Fruit fly (Drosophila melanogaster) whole organism, embryonic: ENCODE data around the gene MED28.

Experiments used
- Aef1 ChIP-seq: fragments of 200-800 bp; sonication (Bioruptor generic); IDR thresholded peaks from 3 replicates; pipeline ENCODE4 v1.3.6; 2022; ENCODE audit warnings: missing biosample characterization, missing genetic modification characterization
- B-H1 ChIP-seq: fragments of 200-800 bp; sonication (Bioruptor generic); IDR thresholded peaks from 3 replicates; pipeline ENCODE4 v1.3.6; 2022; ENCODE audit warnings: missing biosample characterization, missing genetic modification characterization
- Blimp-1 ChIP-seq: fragments of 200-800 bp; sonication (Bioruptor generic); optimal IDR thresholded peaks from 3 replicates; lab custom pipeline; 2018; ENCODE audit warnings: missing biosample characterization, missing genetic modification characterization, mild to moderate bottlenecking, moderate library complexity, missing genetic modification reagents
- CG10959 ChIP-seq: fragments of 200-800 bp; sonication (Bioruptor generic); IDR thresholded peaks from 2 replicates; pipeline ENCODE4 v1.3.6; 2022; ENCODE audit warnings: missing biosample characterization, missing genetic modification characterization
- CG14667 ChIP-seq: fragments of 200-800 bp; sonication (Bioruptor generic); IDR thresholded peaks from 2 replicates; pipeline ENCODE4 v1.3.6; 2022; ENCODE audit warnings: missing biosample characterization, missing genetic modification characterization
- CG16813 ChIP-seq: fragments of 200-800 bp; sonication (Bioruptor generic); IDR thresholded peaks from 3 replicates; pipeline ENCODE4 v1.3.6; 2022; ENCODE audit warnings: missing biosample characterization, missing genetic modification characterization; ENCODE audit not compliant: partially characterized antibody
- CG17328 ChIP-seq: fragments of 200-800 bp; sonication (Bioruptor generic); IDR thresholded peaks from 2 replicates; pipeline ENCODE4 v1.3.6; 2022; ENCODE audit warnings: missing biosample characterization, missing genetic modification characterization
- CG17612 ChIP-seq: fragments of 200-800 bp; sonication (Bioruptor generic); IDR thresholded peaks from 2 replicates; pipeline ENCODE4 v1.3.6; 2022; ENCODE audit warnings: missing biosample characterization, missing genetic modification characterization
- CG17912 ChIP-seq: fragments of 200-800 bp; sonication (Bioruptor generic); optimal IDR thresholded peaks from 2 replicates; lab custom pipeline; 2018; ENCODE audit warnings: missing biosample characterization, mild to moderate bottlenecking, missing genetic modification characterization
- CG2712 ChIP-seq: fragments of 200-800 bp; optimal IDR thresholded peaks from 3 replicates; lab custom pipeline; 2019; ENCODE audit warnings: missing biosample characterization, mild to moderate bottlenecking, missing genetic modification characterization, moderate library complexity
- CG3065 ChIP-seq: fragments of 200-800 bp; sonication (Bioruptor generic); optimal IDR thresholded peaks from 2 replicates; lab custom pipeline; 2016; ENCODE audit warnings: missing biosample characterization, missing genetic modification characterization
- CG31365 ChIP-seq: fragments of 200-800 bp; sonication (Bioruptor generic); optimal IDR thresholded peaks from 2 replicates; lab custom pipeline; 2018; ENCODE audit warnings: missing biosample characterization, mild to moderate bottlenecking, missing genetic modification characterization
- CG32532 ChIP-seq: fragments of 200-800 bp; sonication (Bioruptor generic); IDR thresholded peaks from 2 replicates; pipeline ENCODE4 v1.3.6; 2022; ENCODE audit warnings: missing biosample characterization, missing genetic modification characterization
- CG32767 ChIP-seq: fragments of 200-800 bp; sonication (Bioruptor generic); IDR thresholded peaks from 2 replicates; pipeline ENCODE4 v1.3.6; 2022; ENCODE audit warnings: missing biosample characterization, missing genetic modification characterization
- CG4617 ChIP-seq: fragments of 200-800 bp; sonication (Bioruptor generic); optimal IDR thresholded peaks from 3 replicates; lab custom pipeline; 2016; ENCODE audit warnings: missing biosample characterization, missing genetic modification characterization, borderline replicate concordance
- CG4707 ChIP-seq: fragments of 200-800 bp; sonication (Bioruptor generic); optimal IDR thresholded peaks from 2 replicates; lab custom pipeline; 2018; ENCODE audit warnings: missing biosample characterization, mild to moderate bottlenecking, missing genetic modification characterization, moderate library complexity
- CG4730 ChIP-seq: fragments of 200-800 bp; sonication (Bioruptor generic); IDR thresholded peaks from 2 replicates; pipeline ENCODE4 v1.3.6; 2022; ENCODE audit warnings: missing biosample characterization, missing genetic modification characterization
- CG5245 ChIP-seq: fragments of 200-800 bp; sonication (Bioruptor generic); optimal IDR thresholded peaks from 3 replicates; lab custom pipeline; 2016; ENCODE audit warnings: missing biosample characterization, missing genetic modification characterization
- CG7745 ChIP-seq: fragments of 200-800 bp; sonication (Bioruptor generic); optimal IDR thresholded peaks from 2 replicates; lab custom pipeline; 2018; ENCODE audit warnings: missing biosample characterization, mild to moderate bottlenecking, missing genetic modification characterization, moderate library complexity
- CG8290 ChIP-seq, 3 experiments: fragments of 200-800 bp; sonication (Bioruptor generic); optimal IDR thresholded peaks; 2 replicates each; lab custom pipeline; 2016 to 2019; ENCODE audit warnings: missing biosample characterization in 3 of 3, missing genetic modification characterization in 3 of 3, mild to moderate bottlenecking in 2 of 3, moderate library complexity in 1 of 3
- Camta ChIP-seq: fragments of 200-800 bp; sonication (Bioruptor generic); optimal IDR thresholded peaks from 2 replicates; lab custom pipeline; 2016; ENCODE audit warnings: missing biosample characterization, missing genetic modification characterization
- Dad ChIP-seq: fragments of 200-800 bp; sonication (Bioruptor generic); optimal IDR thresholded peaks from 3 replicates; lab custom pipeline; 2016; ENCODE audit warnings: missing biosample characterization, missing genetic modification characterization
- Fer1 ChIP-seq: fragments of 200-800 bp; sonication (Bioruptor generic); optimal IDR thresholded peaks from 2 replicates; lab custom pipeline; 2017; ENCODE audit warnings: missing biosample characterization, mild to moderate bottlenecking, missing genetic modification characterization
- HLHmδ ChIP-seq: fragments of 200-800 bp; sonication (Bioruptor generic); optimal IDR thresholded peaks from 2 replicates; lab custom pipeline; 2018; ENCODE audit warnings: missing biosample characterization, mild to moderate bottlenecking, missing genetic modification characterization, moderate library complexity
- NfI ChIP-seq: fragments of 200-800 bp; sonication (Bioruptor generic); optimal IDR thresholded peaks from 3 replicates; lab custom pipeline; 2018; ENCODE audit warnings: missing biosample characterization, mild to moderate bottlenecking, missing genetic modification characterization, moderate library complexity
- Opbp ChIP-seq: fragments of 200-800 bp; sonication (Bioruptor generic); IDR thresholded peaks from 3 replicates; pipeline ENCODE4 v1.3.6; 2022; ENCODE audit warnings: missing biosample characterization, missing genetic modification characterization; ENCODE audit not compliant: partially characterized antibody
- Pdp1 ChIP-seq, 2 experiments: fragments of 200-800 bp; sonication (Bioruptor generic); optimal IDR thresholded peaks; 3 replicates each; lab custom pipeline; 2016; ENCODE audit warnings: missing biosample characterization in 2 of 2, missing genetic modification characterization in 2 of 2, mild to moderate bottlenecking in 1 of 2, moderate library complexity in 1 of 2
- Six4 ChIP-seq: fragments of 200-800 bp; sonication (Bioruptor generic); optimal IDR thresholded peaks from 2 replicates; lab custom pipeline; 2016; ENCODE audit warnings: missing biosample characterization, missing genetic modification characterization
- Sox102F ChIP-seq: fragments of 200-800 bp; sonication (Bioruptor generic); optimal IDR thresholded peaks from 2 replicates; lab custom pipeline; 2018; ENCODE audit warnings: missing biosample characterization, mild to moderate bottlenecking, missing genetic modification characterization, moderate library complexity
- abd-A ChIP-seq: fragments of 200-800 bp; sonication (Bioruptor generic); optimal IDR thresholded peaks from 3 replicates; lab custom pipeline; 2019; ENCODE audit warnings: missing biosample characterization, mild to moderate bottlenecking, missing genetic modification characterization, moderate library complexity
- bab2 ChIP-seq: fragments of 200-800 bp; sonication (Bioruptor generic); optimal IDR thresholded peaks from 2 replicates; lab custom pipeline; 2016; ENCODE audit warnings: missing biosample characterization, missing genetic modification characterization
- btn ChIP-seq: fragments of 200-800 bp; sonication (Bioruptor generic); optimal IDR thresholded peaks from 2 replicates; lab custom pipeline; 2016; ENCODE audit warnings: missing biosample characterization, missing genetic modification characterization
- corto ChIP-seq: fragments of 200-800 bp; sonication (Bioruptor generic); optimal IDR thresholded peaks from 2 replicates; lab custom pipeline; 2016; ENCODE audit warnings: missing biosample characterization, mild to moderate bottlenecking, missing genetic modification characterization, moderate library complexity
- exex ChIP-seq: fragments of 200-800 bp; sonication (Bioruptor generic); optimal IDR thresholded peaks from 4 replicates; lab custom pipeline; 2018; ENCODE audit warnings: missing biosample characterization, mild to moderate bottlenecking, missing genetic modification characterization, moderate library complexity
- fd3F ChIP-seq: fragments of 200-800 bp; sonication (Bioruptor generic); optimal IDR thresholded peaks from 2 replicates; lab custom pipeline; 2018; ENCODE audit warnings: missing biosample characterization, mild to moderate bottlenecking, missing genetic modification characterization, moderate library complexity
- fru ChIP-seq: fragments of >200 bp; optimal IDR thresholded peaks from 2 replicates; lab custom pipeline; 2017
- ftz-f1 ChIP-seq: fragments of 200-800 bp; sonication (Bioruptor generic); optimal IDR thresholded peaks from 2 replicates; lab custom pipeline; 2016; ENCODE audit warnings: missing biosample characterization, missing genetic modification characterization
- h ChIP-seq: fragments of >200 bp; optimal IDR thresholded peaks from 2 replicates; lab custom pipeline; 2017
- hkb ChIP-seq, 2 experiments: fragments of 200-800 bp in 1 of 2; fragments of >200 bp in 1 of 2; sonication (Bioruptor generic) in 1 of 2; IDR thresholded peaks in 1 of 2; optimal IDR thresholded peaks in 1 of 2; 2 replicates each; pipeline versions ENCODE4 v1.3.6 to Lab custom; 2017 to 2022; ENCODE audit warnings: missing biosample characterization in 1 of 2, missing genetic modification characterization in 1 of 2
- ind ChIP-seq: fragments of 200-800 bp; sonication (Bioruptor generic); optimal IDR thresholded peaks from 3 replicates; lab custom pipeline; 2016; ENCODE audit warnings: missing biosample characterization, missing genetic modification characterization
- peb ChIP-seq: fragments of 200-800 bp; sonication (Bioruptor generic); IDR thresholded peaks from 2 replicates; pipeline ENCODE4 v1.3.6; 2022; ENCODE audit warnings: missing biosample characterization, missing genetic modification characterization
- run ChIP-seq: fragments of 200-800 bp; sonication (Bioruptor generic); optimal IDR thresholded peaks from 3 replicates; lab custom pipeline; 2018; ENCODE audit warnings: missing biosample characterization, mild to moderate bottlenecking, missing genetic modification characterization
- sd ChIP-seq: fragments of 200-800 bp; sonication (Bioruptor generic); optimal IDR thresholded peaks from 3 replicates; lab custom pipeline; 2018; ENCODE audit warnings: missing biosample characterization, mild to moderate bottlenecking, missing genetic modification characterization, moderate library complexity
- sna ChIP-seq: fragments of 200-800 bp; sonication (Bioruptor generic); IDR thresholded peaks from 2 replicates; pipeline ENCODE4 v1.3.6; 2022; ENCODE audit warnings: missing biosample characterization, missing genetic modification characterization; ENCODE audit not compliant: partially characterized antibody
- stwl ChIP-seq: fragments of 200-800 bp; sonication (Bioruptor generic); optimal IDR thresholded peaks from 3 replicates; lab custom pipeline; 2018; ENCODE audit warnings: missing biosample characterization, mild to moderate bottlenecking, missing genetic modification characterization, moderate library complexity
- trh ChIP-seq: fragments of 200-800 bp; sonication (Bioruptor generic); optimal IDR thresholded peaks from 2 replicates; lab custom pipeline; 2016; ENCODE audit warnings: missing biosample characterization, missing genetic modification characterization
- twi ChIP-seq: fragments of 200-800 bp; optimal IDR thresholded peaks from 2 replicates; lab custom pipeline; 2019; ENCODE audit warnings: missing biosample characterization, mild to moderate bottlenecking, missing genetic modification characterization, moderate library complexity
- unc-4 ChIP-seq: fragments of 200-800 bp; sonication (Bioruptor generic); IDR thresholded peaks from 2 replicates; pipeline ENCODE4 v1.3.6; 2022; ENCODE audit warnings: missing biosample characterization, missing genetic modification characterization; ENCODE audit not compliant: partially characterized antibody
- unpg ChIP-seq: fragments of 200-800 bp; sonication (Bioruptor generic); optimal IDR thresholded peaks from 3 replicates; lab custom pipeline; 2018; ENCODE audit warnings: missing biosample characterization, mild to moderate bottlenecking, missing genetic modification characterization, moderate library complexity
- wek ChIP-seq: fragments of 200-800 bp; sonication (Bioruptor generic); optimal IDR thresholded peaks from 3 replicates; lab custom pipeline; 2018; ENCODE audit warnings: missing biosample characterization, mild to moderate bottlenecking, missing genetic modification characterization, moderate library complexity

MED28 gene

dm6 chr3R:25476744-25477143 lies at the start of gene MED28, which contains the start of gene CG4553 (continued):
- TF ChIP-seq Blimp-1 (GFP tag; lab: Kevin White, UChicago) (no peak), run (tag; lab: Kevin White, UChicago) (no peak), peb (no peak), CG3065 (GFP tag; lab: Kevin White, UChicago) (no peak), btn (GFP tag; lab: Kevin White, UChicago) (no peak), fru (lab: Kevin White, UChicago) (no peak), Camta (GFP tag; lab: Kevin White, UChicago) (no peak), h (no peak), CG2712 (tag; lab: Kevin White, UChicago) (no peak), Six4 (GFP tag; lab: Kevin White, UChicago) (no peak), bab2 (GFP tag; lab: Kevin White, UChicago) (no peak), Dad (GFP tag; lab: Kevin White, UChicago) (no peak), exex (tag; lab: Kevin White, UChicago) (peak; percentile 15), sd (tag; lab: Kevin White, UChicago) (no peak), fd3F (no peak), CG17328 (GFP tag; lab: Robert Waterston, UW) (no peak), unc-4 (GFP tag; lab: Robert Waterston, UW) (peak; percentile 86), sna (GFP tag; lab: Robert Waterston, UW) (peak; percentile 87), unpg (no peak), CG14667 (GFP tag; lab: Robert Waterston, UW) (no peak), CG5245 (GFP tag; lab: Kevin White, UChicago) (no peak), twi (tag; lab: Kevin White, UChicago) (no peak), CG16813 (GFP tag; lab: Robert Waterston, UW) (peak; percentile 79), abd-A (no peak), ind (GFP tag; lab: Kevin White, UChicago) (no peak), Fer1 (no peak), CG32532 (GFP tag; lab: Robert Waterston, UW) (no peak), CG4617 (peak; percentile 26), CG4707 (GFP tag; lab: Kevin White, UChicago) (no peak), stwl (peak; percentile 67), CG32767 (GFP tag; lab: Robert Waterston, UW) (peak; percentile 43; the same call in 1 of the 2 replicates), CG7745 (tag; lab: Kevin White, UChicago) (no peak), CG8290 (GFP tag; optimal IDR thresholded peaks at IDR 0.05; lab: Kevin White, UChicago) (no peak), CG8290 (tag; optimal IDR thresholded peaks at IDR 0.05; lab: Kevin White, UChicago) (no peak), B-H1 (GFP tag; lab: Robert Waterston, UW) (no peak), CG17912 (no peak), wek (no peak), corto (GFP tag; lab: Kevin White, UChicago) (no peak), trh (GFP tag; lab: Kevin White, UChicago) (no peak), CG17612 (GFP tag; lab: Robert Waterston, UW) (no peak), CG31365 (tag; lab: Kevin White, UChicago) (no peak), hkb (optimal IDR thresholded peaks at IDR 0.05; lab: Kevin White, UChicago) (no peak), hkb (GFP tag; IDR thresholded peaks at IDR 0.05; lab: Robert Waterston, UW) (no peak), Pdp1 (GFP tag; optimal IDR thresholded peaks at IDR 0.05; lab: Kevin White, UChicago) (peak in 1 of 2 experiments; percentile 92), CG4730 (GFP tag; lab: Robert Waterston, UW) (no peak), NfI (GFP tag; lab: Kevin White, UChicago) (no peak), Opbp (GFP tag; lab: Robert Waterston, UW) (peak; percentile 87; the same call in 2 of the 3 replicates), Sox102F (no peak), Aef1 (no peak), CG10959 (GFP tag; lab: Robert Waterston, UW) (no peak), HLHmδ (no peak), ftz-f1 (GFP tag; lab: Kevin White, UChicago) (no peak)
